Worm (Caenorhabditis elegans) whole organism, early embryonic: ENCODE measurements around the gene srg-66.

Source experiments
- B0310.2 ChIP-seq: sonication (generic microtip); optimal IDR thresholded peaks from 2 replicates; lab custom pipeline; 2016; ENCODE audit warnings: mild to moderate bottlenecking, missing genetic modification characterization, missing compliant biosample characterization
- F13C5.2 ChIP-seq: sonication (generic microtip); optimal IDR thresholded peaks from 2 replicates; lab custom pipeline; 2017; ENCODE audit warnings: mild to moderate bottlenecking, missing genetic modification characterization, inconsistent platforms, missing compliant biosample characterization
- aly-1 ChIP-seq: sonication (generic microtip); optimal IDR thresholded peaks from 2 replicates; lab custom pipeline; 2016; ENCODE audit warnings: missing genetic modification characterization, missing compliant biosample characterization
- ama-1 ChIP-seq: fragments of 150-350 bp; optimal IDR thresholded peaks from 2 replicates; lab custom pipeline; 2014
- ceh-13 ChIP-seq: fragments of 200-800 bp; sonication (Bioruptor generic); optimal IDR thresholded peaks from 2 replicates; lab custom pipeline; 2018; ENCODE audit warnings: mild to moderate bottlenecking, missing genetic modification characterization, missing compliant biosample characterization
- ceh-36 ChIP-seq: sonication (generic microtip); optimal IDR thresholded peaks from 2 replicates; lab custom pipeline; 2016; ENCODE audit warnings: missing genetic modification characterization, inconsistent platforms, missing compliant biosample characterization
- ets-7 ChIP-seq: sonication (generic microtip); optimal IDR thresholded peaks from 2 replicates; lab custom pipeline; 2016; ENCODE audit warnings: missing genotype, missing genetic modification characterization, missing compliant biosample characterization
- flt-1 ChIP-seq: fragments of 200-800 bp; sonication (Bioruptor generic); IDR thresholded peaks from 2 replicates; pipeline ENCODE4 v1.3.6; 2022; ENCODE audit warnings: missing genetic modification characterization, missing compliant biosample characterization
- hmbx-1 ChIP-seq: sonication (generic microtip); optimal IDR thresholded peaks from 2 replicates; lab custom pipeline; 2016; ENCODE audit warnings: mild to moderate bottlenecking, missing genetic modification characterization, missing compliant biosample characterization
- hmg-4 ChIP-seq: fragments of 200-800 bp; sonication (Bioruptor generic); optimal IDR thresholded peaks from 2 replicates; lab custom pipeline; 2018; ENCODE audit warnings: mild to moderate bottlenecking, missing genetic modification characterization, missing compliant biosample characterization
- hnd-1 ChIP-seq: sonication (generic microtip); optimal IDR thresholded peaks from 2 replicates; lab custom pipeline; 2016; ENCODE audit warnings: missing genetic modification characterization, missing compliant biosample characterization
- pes-1 ChIP-seq: fragments of 200-800 bp; sonication (Bioruptor generic); IDR thresholded peaks from 2 replicates; pipeline ENCODE4 v1.3.6; 2022; ENCODE audit warnings: missing genetic modification reagents, missing genetic modification characterization, missing compliant biosample characterization
- scrt-1 ChIP-seq: fragments of 200-800 bp; sonication (Bioruptor generic); IDR thresholded peaks from 2 replicates; pipeline ENCODE4 v1.3.6; 2022; ENCODE audit warnings: missing genetic modification characterization, missing compliant biosample characterization
- sea-1 ChIP-seq: fragments of 200-800 bp; sonication (Bioruptor generic); conservative IDR thresholded peaks from 2 replicates; pipeline ENCODE4 v1.3.6; 2022; ENCODE audit warnings: missing genetic modification characterization, missing compliant biosample characterization
- tbx-11 ChIP-seq: fragments of 200-800 bp; sonication (Bioruptor generic); IDR thresholded peaks from 2 replicates; pipeline ENCODE4 v1.3.6; 2022; ENCODE audit warnings: missing genetic modification characterization, missing compliant biosample characterization
- tbx-37 ChIP-seq: fragments of 200-800 bp; sonication (Bioruptor generic); conservative IDR thresholded peaks from 2 replicates; pipeline ENCODE4 v1.3.6; 2022; ENCODE audit warnings: missing genetic modification reagents, missing genetic modification characterization, missing compliant biosample characterization
- tra-4 ChIP-seq: sonication (generic microtip); optimal IDR thresholded peaks from 2 replicates; lab custom pipeline; 2017; ENCODE audit warnings: missing genetic modification characterization, missing compliant biosample characterization

Gene srg-66

ce11 chrV:5482315-5482714 is at the start of gene srg-66:
Gene srg-66, minus strand, starts transcription at chrV:5482415.
- no peak for TF ChIP-seq tbx-11 (GFP tag; lab: Robert Waterston, UW)
- TF ChIP-seq aly-1 (tag; lab: Kevin White, UChicago) = no peak
- TF ChIP-seq hnd-1 = no peak
- TF ChIP-seq sea-1 = no peak
- TF ChIP-seq B0310.2 (tag; lab: Kevin White, UChicago) = no peak
- TF ChIP-seq ceh-36 (tag; lab: Kevin White, UChicago) = no peak
- no peak for TF ChIP-seq flt-1 (GFP tag; lab: Robert Waterston, UW)
- TF ChIP-seq tbx-37 = no peak
- no peak for TF ChIP-seq ets-7

ce11 chrV:5527694-5528093 is 45.5 kb upstream of the srg-66 start:
- TF ChIP-seq sea-1 (no peak), tbx-11 (GFP tag; lab: Robert Waterston, UW) (no peak), flt-1 (GFP tag; lab: Robert Waterston, UW) (no peak), F13C5.2 (tag; lab: Kevin White, UChicago) (no peak), ama-1 (lab: Kevin White, UChicago) (no peak), ceh-13 (GFP tag; lab: Kevin White, UChicago) (no peak), hmg-4 (no peak), hmbx-1 (no peak), B0310.2 (tag; lab: Kevin White, UChicago) (no peak), tbx-37 (no peak), pes-1 (no peak), aly-1 (tag; lab: Kevin White, UChicago) (no peak)

- TF ChIP-seq tbx-11 (GFP tag; lab: Robert Waterston, UW) (no peak), aly-1 (tag; lab: Kevin White, UChicago) (no peak), pes-1 (no peak), ceh-36 (tag; lab: Kevin White, UChicago) (no peak), ceh-13 (GFP tag; lab: Kevin White, UChicago) (no peak), flt-1 (GFP tag; lab: Robert Waterston, UW) (no peak), hnd-1 (no peak), scrt-1 (GFP tag; lab: Robert Waterston, UW) (no peak), sea-1 (no peak), hmg-4 (no peak), ets-7 (no peak), ama-1 (lab: Kevin White, UChicago) (no peak), F13C5.2 (tag; lab: Kevin White, UChicago) (no peak), tbx-37 (no peak)
Measured at ce11 chrV:5525208-5525607, 43.0 kb upstream of the srg-66 start.

ce11 chrV:5523260-5523659 is 41.0 kb upstream of the srg-66 start:
- TF ChIP-seq B0310.2 (tag; lab: Kevin White, UChicago) (no peak), flt-1 (GFP tag; lab: Robert Waterston, UW) (no peak), scrt-1 (GFP tag; lab: Robert Waterston, UW) (no peak), ama-1 (lab: Kevin White, UChicago) (no peak), pes-1 (no peak), hmbx-1 (no peak), tra-4 (tag; lab: Kevin White, UChicago) (no peak), tbx-37 (no peak), sea-1 (no peak), ceh-13 (GFP tag; lab: Kevin White, UChicago) (no peak), hnd-1 (no peak), ceh-36 (tag; lab: Kevin White, UChicago) (no peak)

ce11 chrV:5521735-5522241 is 39.6 kb upstream of the srg-66 start, which contains the start of gene hir-1:
Gene hir-1, plus strand, starts transcription at chrV:5522139.
- TF ChIP-seq ceh-13 (GFP tag; lab: Kevin White, UChicago) (no peak), tra-4 (tag; lab: Kevin White, UChicago) (no peak), scrt-1 (GFP tag; lab: Robert Waterston, UW) (no peak), hmbx-1 (no peak), sea-1 (no peak), pes-1 (no peak), tbx-37 (no peak), B0310.2 (tag; lab: Kevin White, UChicago) (no peak), hnd-1 (no peak), ceh-36 (tag; lab: Kevin White, UChicago) (no peak), flt-1 (GFP tag; lab: Robert Waterston, UW) (no peak), ama-1 (lab: Kevin White, UChicago) (no peak), tbx-11 (GFP tag; lab: Robert Waterston, UW) (no peak), F13C5.2 (tag; lab: Kevin White, UChicago) (no peak), aly-1 (tag; lab: Kevin White, UChicago) (no peak)

- TF ChIP-seq tbx-37 = no peak
Measured at ce11 chrV:5513630-5514378, 31.6 kb upstream of the srg-66 start, which contains the start of the genes hpo-15 and mms-19. Gene hpo-15, minus strand, starts transcription at chrV:5513830. Gene mms-19, plus strand, starts transcription at chrV:5514348.

ce11 chrV:5512559-5512958 is 30.3 kb upstream of the srg-66 start:
- no peak for TF ChIP-seq sea-1
- TF ChIP-seq ama-1 (lab: Kevin White, UChicago) = no peak
- no peak for TF ChIP-seq hmbx-1
- TF ChIP-seq tbx-11 (GFP tag; lab: Robert Waterston, UW) = no peak
- no peak for TF ChIP-seq tra-4 (tag; lab: Kevin White, UChicago)
- TF ChIP-seq ets-7 = no peak
- TF ChIP-seq ceh-13 (GFP tag; lab: Kevin White, UChicago) = no peak
- no peak for TF ChIP-seq tbx-37
- TF ChIP-seq scrt-1 (GFP tag; lab: Robert Waterston, UW) = no peak
- no peak for TF ChIP-seq ceh-36 (tag; lab: Kevin White, UChicago)
- TF ChIP-seq B0310.2 (tag; lab: Kevin White, UChicago) = no peak
- no peak for TF ChIP-seq aly-1 (tag; lab: Kevin White, UChicago)
- TF ChIP-seq flt-1 (GFP tag; lab: Robert Waterston, UW) = no peak
- no peak for TF ChIP-seq hmg-4
- TF ChIP-seq hnd-1 = no peak
- no peak for TF ChIP-seq pes-1
- no peak for TF ChIP-seq F13C5.2 (tag; lab: Kevin White, UChicago)
